Worm (Caenorhabditis elegans): ENCODE measurements around the gene F55C5.10.

F55C5.10 gene

ce11 chrV:12301985-12302591, 18.8 kb downstream of the F55C5.10 start, which contains the start of the genes frm-7 and F55C5.17:
Gene frm-7 (plus strand): TSS chrV:12302484.
Gene F55C5.17 (plus strand): TSS chrV:12302541.
- TF ChIP-seq nhr-11 (tag; optimal IDR thresholded peaks at IDR 0.05) (no peak), aha-1 (tag) (peak; percentile 17), pqm-1 (tag; optimal IDR thresholded peaks at IDR 0.05) (peak; percentile 47), ces-1 (GFP tag; optimal IDR thresholded peaks at IDR 0.05) (no peak), attf-4 (tag; optimal IDR thresholded peaks at IDR 0.05) (no peak), ceh-82 (tag; optimal IDR thresholded peaks at IDR 0.05) (no peak), vab-7 (GFP tag; IDR thresholded peaks at IDR 0.05) (no peak), dpl-1 (GFP tag; optimal IDR thresholded peaks at IDR 0.05) (no peak), nhr-41 (GFP tag; IDR thresholded peaks at IDR 0.05) (0 out of 2 replicates have a peak, but pooled peaks have one; percentile 9), F44E2.7 (GFP tag; IDR thresholded peaks at IDR 0.05) (no peak), nhr-28 (tag; optimal IDR thresholded peaks at IDR 0.05) (peak; percentile 19), mep-1 (tag; optimal IDR thresholded peaks at IDR 0.05) (peak; percentile 37), ceh-32 (tag; optimal IDR thresholded peaks at IDR 0.05; ENCODE audit: poor library complexity) (no peak), php-3 (GFP tag; IDR thresholded peaks at IDR 0.05) (peak; percentile 64; the same call in 1 of the 2 replicates), mxl-2 (GFP tag; conservative IDR thresholded peaks at IDR 0.05) (no peak), nhr-102 (tag; optimal IDR thresholded peaks at IDR 0.05) (no peak), ceh-20 (GFP tag; IDR thresholded peaks at IDR 0.05) (no peak), nhr-48 (tag; optimal IDR thresholded peaks at IDR 0.05) (peak; percentile 26), hlh-30 (tag; optimal IDR thresholded peaks at IDR 0.05; ENCODE audit: insufficient read depth) (peak; percentile 84), dve-1 (tag; optimal IDR thresholded peaks at IDR 0.05; ENCODE audit: insufficient read depth) (peak; percentile 57), daf-16 (GFP tag; optimal IDR thresholded peaks at IDR 0.05) (no peak), daf-16 (tag; optimal IDR thresholded peaks at IDR 0.05) (peak; percentile 50), daf-19 (GFP tag; conservative IDR thresholded peaks at IDR 0.05) (no peak), snpc-4 (tag; optimal IDR thresholded peaks at IDR 0.05) (no peak), T20F7.1 (GFP tag; optimal IDR thresholded peaks at IDR 0.05) (peak; percentile 60), hlh-11 (tag; optimal IDR thresholded peaks at IDR 0.05) (peak; percentile 73), lim-7 (GFP tag; IDR thresholded peaks at IDR 0.05) (peak; percentile 15; the same call in 1 of the 2 replicates), lin-29 (GFP tag; IDR thresholded peaks at IDR 0.05) (no peak), dmd-6 (GFP tag; IDR thresholded peaks at IDR 0.05) (peak; percentile 54), mdt-29 (GFP tag; IDR thresholded peaks at IDR 0.05) (peak; percentile 64)

DNA sequence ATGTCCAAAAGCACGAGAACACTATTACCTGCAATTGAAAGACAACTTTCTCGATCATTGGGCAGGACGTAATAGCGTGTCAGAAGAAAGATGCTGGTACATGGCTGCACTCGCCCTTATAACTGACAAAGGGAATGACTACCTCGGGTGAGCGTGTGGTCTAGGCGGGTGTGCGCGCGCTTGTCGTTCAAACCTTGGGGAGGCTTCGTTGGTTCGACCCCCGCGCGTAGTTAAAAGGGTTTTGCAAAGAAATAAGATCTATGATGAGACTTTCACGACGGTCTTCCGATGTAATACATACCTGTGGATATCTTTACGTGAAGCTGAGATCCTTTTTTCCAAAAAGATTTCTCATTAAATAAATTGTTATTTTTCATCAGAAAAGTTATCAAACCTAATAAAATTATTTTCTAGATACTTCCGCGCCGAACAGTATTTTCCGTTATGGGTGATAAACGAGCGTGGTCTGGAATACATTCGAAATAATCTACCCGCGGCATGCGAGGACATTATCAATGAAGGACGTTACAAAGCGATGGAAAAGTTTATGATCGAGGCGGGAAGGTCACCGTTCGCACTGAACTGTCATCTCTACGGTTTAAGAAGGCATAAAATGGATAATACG, 20.3 kb downstream of the F55C5.10 start:
- peak; percentile 73 for TF ChIP-seq jun-1 (tag; optimal IDR thresholded peaks at IDR 0.05)
- TF ChIP-seq nhr-10 (tag; optimal IDR thresholded peaks at IDR 0.05): no peak
- no peak for TF ChIP-seq skn-1 (tag; optimal IDR thresholded peaks at IDR 0.05)
- TF ChIP-seq php-3 (GFP tag; IDR thresholded peaks at IDR 0.05): peak; percentile 99
- peak; percentile 100 for TF ChIP-seq madf-5 (GFP tag; IDR thresholded peaks at IDR 0.05)
- peak; percentile 85 for TF ChIP-seq ceh-32 (tag; optimal IDR thresholded peaks at IDR 0.05; ENCODE audit: poor library complexity)
- peak; percentile 63 for TF ChIP-seq dpl-1 (GFP tag; optimal IDR thresholded peaks at IDR 0.05)
- peak; percentile 89 for TF ChIP-seq dve-1 (tag; optimal IDR thresholded peaks at IDR 0.05; ENCODE audit: insufficient read depth)
- peak; percentile 83 for TF ChIP-seq unc-130 (GFP tag; optimal IDR thresholded peaks at IDR 0.05)
- TF ChIP-seq lim-7 (GFP tag; IDR thresholded peaks at IDR 0.05): peak; percentile 100
- TF ChIP-seq nhr-102 (tag; optimal IDR thresholded peaks at IDR 0.05): peak; percentile 95
- peak; percentile 96 for TF ChIP-seq spr-1 (tag; optimal IDR thresholded peaks at IDR 0.05)
- TF ChIP-seq F26F4.8 (GFP tag; conservative IDR thresholded peaks at IDR 0.05): peak; percentile 100
- TF ChIP-seq mes-2 (tag; optimal IDR thresholded peaks at IDR 0.05; ENCODE audit: poor library complexity, severe bottlenecking): peak; percentile 95
- TF ChIP-seq tag-97 (GFP tag; IDR thresholded peaks at IDR 0.05): peak; percentile 93
- TF ChIP-seq snpc-1.2 (GFP tag; IDR thresholded peaks at IDR 0.05): peak; percentile 97
- TF ChIP-seq ZK337.2 (GFP tag; IDR thresholded peaks at IDR 0.05): peak; percentile 98
- peak; percentile 60 for TF ChIP-seq fkh-10 (GFP tag; optimal IDR thresholded peaks at IDR 0.05)
- peak; percentile 75 for TF ChIP-seq nhr-77 (tag; optimal IDR thresholded peaks at IDR 0.05)
- peak in 1 of 2 experiments; percentile 86 for TF ChIP-seq unc-62 (GFP tag; optimal IDR thresholded peaks at IDR 0.05 in 1 of 2)
- no peak for TF ChIP-seq unc-62 (tag; optimal IDR thresholded peaks at IDR 0.05)
- no peak for TF ChIP-seq daf-12 (tag; optimal IDR thresholded peaks at IDR 0.05)
- peak; percentile 53 for TF ChIP-seq nhr-25 (tag; optimal IDR thresholded peaks at IDR 0.05; ENCODE audit: borderline replicate concordance, insufficient read depth)
- peak; percentile 47 for TF ChIP-seq nhr-11 (tag; optimal IDR thresholded peaks at IDR 0.05)
- peak; percentile 95 for TF ChIP-seq mdt-29 (GFP tag; IDR thresholded peaks at IDR 0.05)
- peak; percentile 97 for TF ChIP-seq D1046.2 (GFP tag; IDR thresholded peaks at IDR 0.05)
- peak; percentile 70 for TF ChIP-seq ztf-7 (tag; optimal IDR thresholded peaks at IDR 0.05)
